Worm (Caenorhabditis elegans) whole organism, midembryonic: Measurements from ENCODE around the gene Y57E12AL.2.
A peak's percentile ranks its signal among the peaks of the same experiment; 100 is the strongest.

Experiments used
- T22C8.4 ChIP-seq: fragments of 200-800 bp; sonication (Bioruptor generic); IDR thresholded peaks from 2 replicates; pipeline ENCODE4 v1.3.6; 2022; ENCODE audit warnings: missing genetic modification characterization, missing compliant biosample characterization
- flt-1 ChIP-seq: fragments of 200-800 bp; sonication (Bioruptor generic); IDR thresholded peaks from 2 replicates; pipeline ENCODE4 v1.3.6; 2022; ENCODE audit warnings: missing genetic modification characterization, missing compliant biosample characterization
- ztf-29 ChIP-seq: fragments of 200-800 bp; sonication (Bioruptor generic); IDR thresholded peaks from 2 replicates; pipeline ENCODE4 v1.3.6; 2022; ENCODE audit warnings: missing genetic modification reagents, missing genetic modification characterization, missing compliant biosample characterization

DNA sequence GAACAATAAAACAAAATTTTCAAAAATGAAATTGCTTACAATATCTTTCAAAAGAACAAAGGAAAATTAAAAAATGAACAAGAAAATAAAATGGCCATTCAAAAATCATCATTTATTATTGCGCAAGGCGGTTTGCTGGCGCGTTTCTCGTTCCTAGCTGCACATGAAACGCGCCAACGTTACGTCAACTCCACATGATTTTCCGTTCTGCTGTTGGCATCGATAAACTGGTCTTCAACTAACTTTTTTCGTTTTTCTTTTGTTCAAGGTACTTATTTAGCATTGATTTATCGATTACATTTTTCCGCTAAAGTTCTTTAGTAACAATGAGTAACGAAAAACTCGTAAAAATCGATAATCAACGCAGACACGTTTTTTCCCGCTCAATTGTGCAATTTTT is 2.5 kb downstream of the Y57E12AL.2 start, which contains the start of the genes Y57E12AL.6 and Y57E12AL.1:
- 0 out of 2 replicates have a peak, but pooled peaks have one; percentile 15 for TF ChIP-seq ztf-29
- TF ChIP-seq flt-1: peak; percentile 54
- TF ChIP-seq T22C8.4 (GFP tag; lab: Robert Waterston, UW): peak; percentile 54
